Fruit fly (Drosophila melanogaster) whole organism, wandering third instar larva: Measurements from ENCODE around the gene CG11307.

Experiments used
- Abd-B ChIP-seq: fragments of >200 bp; optimal IDR thresholded peaks from 2 replicates; lab custom pipeline; 2017; ENCODE audit warnings: missing biosample characterization, missing genetic modification characterization
- CG32264 ChIP-seq: fragments of 200-800 bp; sonication (Bioruptor generic); optimal IDR thresholded peaks from 2 replicates; lab custom pipeline; 2016; ENCODE audit warnings: missing biosample characterization, missing genetic modification characterization
- CG9705 ChIP-seq: fragments of 200-800 bp; sonication (Bioruptor generic); optimal IDR thresholded peaks from 2 replicates; lab custom pipeline; 2018; ENCODE audit warnings: missing biosample characterization, mild to moderate bottlenecking, missing genetic modification characterization
- CrebA ChIP-seq: fragments of 200-800 bp; sonication (Bioruptor generic); optimal IDR thresholded peaks from 2 replicates; lab custom pipeline; 2016; ENCODE audit warnings: missing biosample characterization, mild to moderate bottlenecking, missing genetic modification characterization, borderline replicate concordance
- Dfd ChIP-seq: fragments of >200 bp; optimal IDR thresholded peaks from 2 replicates; lab custom pipeline; 2017; ENCODE audit warnings: missing biosample characterization, missing genetic modification characterization
- Dif ChIP-seq: fragments of 200-275, 200-300 bp; sonication (Bioruptor generic); optimal IDR thresholded peaks from 2 replicates; lab custom pipeline; 2018; ENCODE audit warnings: missing biosample characterization, missing genetic modification characterization; ENCODE audit not compliant: partially characterized antibody
- GATAd ChIP-seq: sonication (Bioruptor generic); optimal IDR thresholded peaks from 2 replicates; lab custom pipeline; 2016; ENCODE audit warnings: missing biosample characterization, missing genetic modification characterization
- HLH106 ChIP-seq: fragments of 200-800 bp; optimal IDR thresholded peaks from 3 replicates; lab custom pipeline; 2019; ENCODE audit warnings: missing biosample characterization, mild to moderate bottlenecking, missing genetic modification characterization, moderate library complexity
- Hnf4 ChIP-seq: fragments of 200-800 bp; sonication (Bioruptor generic); optimal IDR thresholded peaks from 2 replicates; lab custom pipeline; 2016; ENCODE audit warnings: missing biosample characterization, mild to moderate bottlenecking, missing genetic modification characterization
- Hr78 ChIP-seq: fragments of >200 bp; optimal IDR thresholded peaks from 2 replicates; lab custom pipeline; 2017; ENCODE audit warnings: missing biosample characterization, missing genetic modification characterization
- Hr83 ChIP-seq: fragments of 200-300 bp; sonication (Bioruptor generic); optimal IDR thresholded peaks from 2 replicates; lab custom pipeline; 2016; ENCODE audit warnings: missing biosample characterization, mild to moderate bottlenecking, missing genetic modification characterization, moderate library complexity; ENCODE audit not compliant: poor library complexity, severe bottlenecking
- Myc ChIP-seq: fragments of >200 bp; optimal IDR thresholded peaks from 2 replicates; lab custom pipeline; 2017
- OdsH ChIP-seq: fragments of 200-800 bp; sonication (Bioruptor generic); optimal IDR thresholded peaks from 2 replicates; lab custom pipeline; 2016; ENCODE audit warnings: missing biosample characterization, mild to moderate bottlenecking, missing genetic modification characterization
- Sp1 ChIP-seq: fragments of 200-800 bp; sonication (Bioruptor generic); optimal IDR thresholded peaks from 3 replicates; lab custom pipeline; 2019; ENCODE audit warnings: missing biosample characterization, mild to moderate bottlenecking, missing genetic modification characterization, moderate library complexity
- Vsx2 ChIP-seq: fragments of 200-300, 225-300 bp; sonication (Bioruptor generic); optimal IDR thresholded peaks from 2 replicates; lab custom pipeline; 2018; ENCODE audit warnings: missing biosample characterization, missing genetic modification characterization; ENCODE audit not compliant: partially characterized antibody
- br ChIP-seq: fragments of 200-800 bp; sonication (Bioruptor generic); optimal IDR thresholded peaks from 2 replicates; lab custom pipeline; 2016; ENCODE audit warnings: missing biosample characterization, missing genetic modification characterization
- brk ChIP-seq: fragments of 200-800 bp; sonication (Bioruptor generic); optimal IDR thresholded peaks from 2 replicates; lab custom pipeline; 2016; ENCODE audit warnings: missing biosample characterization, mild to moderate bottlenecking, missing genetic modification characterization
- dl ChIP-seq, 2 experiments: fragments of 175-275, 200-275 bp in 1 of 2; fragments of 200-275 bp in 1 of 2; sonication (Bioruptor generic); optimal IDR thresholded peaks; lab custom pipeline; 2018; ENCODE audit warnings: mild to moderate bottlenecking in 2 of 2, missing biosample characterization in 2 of 2, missing genetic modification characterization in 2 of 2, moderate library complexity in 2 of 2; ENCODE audit not compliant: partially characterized antibody in 2 of 2, insufficient read depth in 1 of 2
- dsf ChIP-seq: sonication (Bioruptor generic); optimal IDR thresholded peaks from 2 replicates; lab custom pipeline; 2016; ENCODE audit warnings: missing biosample characterization, missing genetic modification characterization, borderline replicate concordance
- ey ChIP-seq: fragments of 200-800 bp; sonication (Bioruptor generic); optimal IDR thresholded peaks from 2 replicates; lab custom pipeline; 2016; ENCODE audit warnings: missing biosample characterization, missing genetic modification characterization
- foxo ChIP-seq, 2 experiments: fragments of 200-800 bp; sonication (Bioruptor generic); optimal IDR thresholded peaks; 2 replicates in 1 of 2; 3 replicates in 1 of 2; lab custom pipeline; 2016 to 2017; ENCODE audit warnings: missing biosample characterization in 2 of 2, missing genetic modification characterization in 2 of 2
- fru ChIP-seq: fragments of 200-800 bp; sonication (Bioruptor generic); optimal IDR thresholded peaks from 3 replicates; lab custom pipeline; 2016; ENCODE audit warnings: missing biosample characterization, mild to moderate bottlenecking, missing genetic modification characterization
- pan ChIP-seq: fragments of >200 bp; optimal IDR thresholded peaks from 2 replicates; lab custom pipeline; 2017
- psq ChIP-seq: fragments of 200-800 bp; sonication (Bioruptor generic); optimal IDR thresholded peaks from 3 replicates; lab custom pipeline; 2017; ENCODE audit warnings: missing biosample characterization, mild to moderate bottlenecking, missing genetic modification characterization, moderate library complexity
- rgr ChIP-seq: fragments of 200-800 bp; sonication (Bioruptor generic); optimal IDR thresholded peaks from 3 replicates; lab custom pipeline; 2016; ENCODE audit warnings: missing biosample characterization, mild to moderate bottlenecking, missing genetic modification characterization
- sage ChIP-seq: fragments of 200-800 bp; sonication (Bioruptor generic); optimal IDR thresholded peaks from 2 replicates; lab custom pipeline; 2016; ENCODE audit warnings: missing biosample characterization, mild to moderate bottlenecking, missing genetic modification characterization
- sv ChIP-seq: fragments of 200-800 bp; sonication (Bioruptor generic); optimal IDR thresholded peaks from 3 replicates; lab custom pipeline; 2016; ENCODE audit warnings: missing biosample characterization, missing genetic modification characterization
- tai ChIP-seq: sonication (Bioruptor generic); optimal IDR thresholded peaks from 2 replicates; lab custom pipeline; 2016; ENCODE audit warnings: missing biosample characterization, missing genetic modification characterization
- woc ChIP-seq: sonication (Bioruptor generic); optimal IDR thresholded peaks from 2 replicates; lab custom pipeline; 2016; ENCODE audit warnings: missing biosample characterization, mild to moderate bottlenecking, missing genetic modification characterization

CG11307 gene

DNA sequence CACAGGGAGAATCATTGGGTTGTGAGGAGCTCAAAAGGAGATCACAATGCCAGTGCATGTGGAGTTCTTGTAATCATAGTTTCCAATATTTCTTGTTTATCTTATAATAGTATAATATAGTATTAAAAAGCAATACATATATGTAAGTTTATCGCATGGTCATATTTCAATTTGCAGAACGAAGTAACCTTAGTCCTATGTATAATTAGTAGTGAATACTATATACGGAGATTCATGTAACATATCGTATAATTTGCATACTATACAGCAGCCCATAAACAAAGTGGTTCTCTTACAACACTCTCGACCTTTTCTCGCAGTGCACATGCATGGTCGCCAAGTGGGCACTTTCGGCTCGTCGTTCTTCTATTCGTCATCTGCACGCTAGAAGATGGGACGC lies 15.1 kb upstream of the CG11307 start:
- TF ChIP-seq CrebA (GFP tag; lab: Kevin White, UChicago), result no peak
- TF ChIP-seq HLH106 (tag; lab: Kevin White, UChicago), result peak; percentile 7
- peak; percentile 22 for TF ChIP-seq psq (GFP tag; lab: Kevin White, UChicago)
- TF ChIP-seq foxo (GFP tag; optimal IDR thresholded peaks at IDR 0.05; lab: Kevin White, UChicago), result peak in 1 of 2 experiments; percentile 16
- TF ChIP-seq, all 38 proteins: peak for 3

dm6 chr3L:21604265-21604664 lies 13.2 kb upstream of the CG11307 start:
- TF ChIP-seq sv (GFP tag; lab: Kevin White, UChicago) (peak; percentile 14), CrebA (GFP tag; lab: Kevin White, UChicago) (no peak), HLH106 (tag; lab: Kevin White, UChicago) (peak; percentile 5), OdsH (peak; percentile 30), fru (GFP tag; lab: Kevin White, UChicago) (peak; percentile 11), dsf (no peak), CG9705 (no peak), Dif (GFP tag; lab: Kevin White, UChicago) (no peak), Hnf4 (GFP tag; lab: Kevin White, UChicago) (peak; percentile 41), GATAd (GFP tag; lab: Kevin White, UChicago) (no peak), ey (peak; percentile 39), Hr83 (GFP tag; lab: Kevin White, UChicago) (peak; percentile 44), Dfd (GFP tag; lab: Kevin White, UChicago) (no peak)

DNA sequence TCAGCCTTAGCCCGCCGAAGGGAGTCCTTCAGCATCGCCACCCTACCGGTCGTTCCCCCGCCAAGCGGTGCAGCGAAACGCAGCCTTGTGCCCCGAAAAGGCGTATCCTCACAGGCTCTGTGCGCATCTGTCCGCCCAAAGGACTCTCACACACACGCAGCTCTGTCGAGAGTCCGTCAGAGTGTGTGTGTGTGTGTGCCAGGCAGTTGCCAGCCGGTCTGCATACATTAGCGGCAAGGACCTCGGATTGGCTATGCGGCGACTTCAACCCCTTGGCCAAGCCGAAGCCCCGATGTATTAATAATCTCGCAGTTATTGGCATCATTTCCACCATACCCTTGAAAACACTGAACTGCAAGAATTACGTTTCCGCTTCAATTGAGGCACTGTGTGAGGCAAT lies 6.9 kb upstream of the CG11307 start:
- TF ChIP-seq Myc (lab: Kevin White, UChicago) (no peak), tai (no peak), ey (no peak), Sp1 (no peak), CG9705 (no peak), fru (GFP tag; lab: Kevin White, UChicago) (no peak)
- TF ChIP-seq, all 38 proteins: peak for 0

DNA sequence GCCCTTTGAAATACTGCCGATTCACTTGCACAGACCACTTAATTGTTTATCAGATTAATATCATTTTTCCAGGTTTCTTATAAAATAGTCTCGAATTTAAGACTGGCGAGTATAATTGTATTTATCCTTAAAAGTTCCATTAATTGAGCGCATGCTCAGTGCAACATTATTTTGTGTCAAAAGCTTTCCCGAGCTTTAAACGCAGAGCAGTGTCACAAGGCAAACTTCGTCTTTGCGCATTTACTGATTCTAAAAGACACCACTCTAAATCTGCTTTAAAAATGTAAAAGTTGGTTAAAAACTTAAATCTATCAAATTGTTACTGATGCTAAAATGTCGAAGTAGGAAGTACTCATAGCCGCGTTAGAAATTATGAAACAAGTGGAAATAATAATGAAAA lies 8.1 kb downstream of the CG11307 start, which contains the start of the genes CG7166 and Alg11:
Gene CG7166, minus strand, starts transcription at position 101 of the 400 bp plus-strand sequence.
Gene Alg11, plus strand, starts transcription at position 260 of the 400 bp plus-strand sequence.
- no peak for TF ChIP-seq br (GFP tag; lab: Kevin White, UChicago)
- no peak for TF ChIP-seq dl (GFP tag; optimal IDR thresholded peaks at IDR 0.05; lab: Kevin White, UChicago; ENCODE audit: insufficient read depth in 1 of 2, partially characterized antibody in 2 of 2)
- TF ChIP-seq Abd-B (GFP tag; lab: Kevin White, UChicago), result no peak
- no peak for TF ChIP-seq pan
- no peak for TF ChIP-seq HLH106 (tag; lab: Kevin White, UChicago)
- no peak for TF ChIP-seq Hr78 (GFP tag; lab: Kevin White, UChicago)

DNA sequence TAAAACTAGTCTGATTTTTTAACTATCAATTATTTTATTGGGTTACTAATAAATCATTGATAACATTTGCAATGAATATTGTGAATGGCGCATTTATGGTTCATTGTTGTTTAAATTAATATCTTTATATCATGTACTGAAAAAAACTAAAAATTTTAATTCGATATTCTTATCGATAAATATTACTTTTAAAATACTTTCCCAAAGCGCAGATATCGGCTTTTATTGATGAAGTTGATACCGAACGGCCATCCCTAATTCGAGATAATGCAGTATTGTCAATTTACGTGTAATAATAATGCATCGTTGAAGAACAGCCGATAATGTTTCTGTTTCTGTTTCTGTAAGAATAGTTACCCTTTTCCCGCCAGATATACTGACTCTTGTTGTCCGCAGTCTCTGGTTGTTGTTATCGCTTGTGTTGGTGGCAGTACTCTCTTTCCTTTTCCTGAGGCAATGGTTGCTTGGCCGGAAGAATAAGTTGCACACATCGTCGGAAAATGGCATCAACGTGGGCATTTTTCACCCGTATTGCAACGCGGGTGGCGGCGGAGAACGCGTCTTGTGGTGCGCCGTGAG lies 8.7 kb downstream of the CG11307 start:
- TF ChIP-seq Hr83 (GFP tag; lab: Kevin White, UChicago) (peak; percentile 42), Myc (lab: Kevin White, UChicago) (no peak), sage (GFP tag; lab: Kevin White, UChicago) (peak; percentile 38), CG32264 (GFP tag; lab: Kevin White, UChicago) (no peak), Dfd (GFP tag; lab: Kevin White, UChicago) (no peak), rgr (no peak), CG9705 (no peak), brk (GFP tag; lab: Kevin White, UChicago) (no peak), dl (GFP tag; optimal IDR thresholded peaks at IDR 0.05; lab: Kevin White, UChicago; ENCODE audit: insufficient read depth in 1 of 2, partially characterized antibody in 2 of 2) (no peak), fru (GFP tag; lab: Kevin White, UChicago) (no peak), woc (peak; percentile 11), Sp1 (no peak), sv (GFP tag; lab: Kevin White, UChicago) (no peak), Vsx2 (GFP tag; lab: Kevin White, UChicago) (no peak)
- TF ChIP-seq, all 38 proteins: peak for 3
